Worm (Caenorhabditis elegans): Measurements from ENCODE around the gene F36H5.17.

DNA sequence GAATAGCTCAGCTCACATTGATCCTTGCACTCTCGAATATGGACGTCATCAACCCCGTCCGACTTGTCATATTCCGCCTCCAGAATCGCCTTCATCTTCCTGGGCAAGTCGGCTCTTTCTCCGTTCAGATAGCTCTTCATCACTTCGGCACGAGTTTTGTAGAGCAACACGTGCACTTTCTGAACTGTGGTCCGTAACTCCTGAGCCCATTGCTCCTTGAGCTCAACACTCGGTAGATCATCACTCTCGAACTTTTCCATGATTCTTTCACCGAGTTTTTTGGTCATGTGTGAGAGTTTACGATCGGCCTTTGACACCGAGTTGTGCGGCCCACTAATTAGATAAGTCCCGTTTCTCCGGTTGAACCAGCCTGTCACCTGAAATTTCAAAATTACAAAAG, 20.8 kb downstream of the F36H5.17 start:
- TF ChIP-seq tra-4 (tag; optimal IDR thresholded peaks at IDR 0.05) (no peak), sea-1 (GFP tag; conservative IDR thresholded peaks at IDR 0.05) (no peak), hmg-4 (GFP tag; optimal IDR thresholded peaks at IDR 0.05) (no peak), ama-1 (optimal IDR thresholded peaks at IDR 0.05) (no peak), B0310.2 (tag; optimal IDR thresholded peaks at IDR 0.05) (no peak), hnd-1 (tag; optimal IDR thresholded peaks at IDR 0.05) (no peak), ceh-36 (tag; optimal IDR thresholded peaks at IDR 0.05) (no peak)
